Fruit fly (Drosophila melanogaster) whole organism, adult: ENCODE data around the gene CG13461.

Source experiments
- CG12768 ChIP-seq: fragments of 200-800 bp; sonication (Bioruptor generic); optimal IDR thresholded peaks from 2 replicates; lab custom pipeline; 2017; ENCODE audit warnings: missing biosample characterization, missing genetic modification characterization, mild to moderate bottlenecking, moderate library complexity, missing genetic modification reagents
- CG14711 ChIP-seq: fragments of 200-800 bp; sonication (Bioruptor generic); optimal IDR thresholded peaks from 2 replicates; lab custom pipeline; 2018; ENCODE audit warnings: missing biosample characterization, mild to moderate bottlenecking, missing genetic modification characterization, moderate library complexity
- CG7045 ChIP-seq: fragments of 200-800 bp; sonication (Bioruptor generic); optimal IDR thresholded peaks from 2 replicates; lab custom pipeline; 2017; ENCODE audit warnings: missing biosample characterization, mild to moderate bottlenecking, missing genetic modification characterization
- CG7101 ChIP-seq: fragments of 200-800 bp; sonication (Bioruptor generic); optimal IDR thresholded peaks from 2 replicates; lab custom pipeline; 2018; ENCODE audit warnings: missing biosample characterization, mild to moderate bottlenecking, missing genetic modification characterization, moderate library complexity
- Clk ChIP-seq: fragments of 200-800 bp; sonication (Bioruptor generic); optimal IDR thresholded peaks from 2 replicates; lab custom pipeline; 2017; ENCODE audit warnings: missing biosample characterization, missing genetic modification characterization
- Mnt ChIP-seq: fragments of 200-800 bp; sonication (Bioruptor generic); optimal IDR thresholded peaks from 2 replicates; lab custom pipeline; 2016; ENCODE audit warnings: missing biosample characterization, mild to moderate bottlenecking, missing genetic modification characterization
- bab1 ChIP-seq: fragments of 200-800 bp; sonication (Bioruptor generic); optimal IDR thresholded peaks from 3 replicates; lab custom pipeline; 2019; ENCODE audit warnings: missing biosample characterization, mild to moderate bottlenecking, missing genetic modification characterization, moderate library complexity
- cic ChIP-seq: fragments of 200-800 bp; sonication (Bioruptor generic); optimal IDR thresholded peaks from 2 replicates; lab custom pipeline; 2017; ENCODE audit warnings: missing biosample characterization, mild to moderate bottlenecking, missing genetic modification characterization, moderate library complexity
- kay ChIP-seq: fragments of 200-800 bp; sonication (Bioruptor generic); peaks from one replicate; lab custom pipeline; 2016; ENCODE audit warnings: missing biosample characterization, missing genetic modification characterization, borderline replicate concordance
- pad ChIP-seq: fragments of 200-800 bp; sonication (Bioruptor generic); optimal IDR thresholded peaks from 3 replicates; lab custom pipeline; 2017; ENCODE audit warnings: missing biosample characterization, missing genetic modification characterization, mild to moderate bottlenecking, moderate library complexity, missing genetic modification reagents
- tj ChIP-seq: fragments of 200-800 bp; sonication (Bioruptor generic); optimal IDR thresholded peaks from 3 replicates; lab custom pipeline; 2017; ENCODE audit warnings: missing biosample characterization, mild to moderate bottlenecking, missing genetic modification characterization, moderate library complexity
- toe ChIP-seq: fragments of 200-800 bp; sonication (Bioruptor generic); optimal IDR thresholded peaks from 2 replicates; lab custom pipeline; 2016; ENCODE audit warnings: missing biosample characterization, missing genetic modification characterization

DNA sequence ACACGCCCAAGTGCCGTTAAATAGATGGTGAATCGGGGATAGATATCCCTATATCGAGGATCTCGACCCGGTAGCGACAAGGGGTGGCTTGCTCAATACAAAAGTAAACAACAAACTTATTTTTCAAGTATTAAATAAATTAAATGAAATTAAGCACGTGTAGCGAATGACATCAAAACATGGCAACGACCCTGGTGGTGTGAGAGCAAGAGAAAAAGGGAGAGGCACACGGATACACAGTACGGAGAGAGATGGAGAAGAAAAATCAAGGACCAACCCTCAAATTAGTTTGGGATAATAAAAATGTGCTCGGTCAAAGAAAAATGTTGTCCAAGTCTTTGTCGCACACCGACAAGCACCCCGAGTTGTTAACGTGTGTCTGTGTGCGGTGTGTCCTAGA lies 31.3 kb downstream of the CG13461 start:
- TF ChIP-seq CG12768 (GFP tag; lab: Kevin White, UChicago): no peak
- no peak for TF ChIP-seq CG7101
- no peak for TF ChIP-seq CG14711 (tag; lab: Kevin White, UChicago)
- no peak for TF ChIP-seq cic (GFP tag; lab: Kevin White, UChicago)
- no peak for TF ChIP-seq kay (GFP tag; lab: Kevin White, UChicago)
- no peak for TF ChIP-seq Clk (GFP tag; lab: Kevin White, UChicago)
- TF ChIP-seq pad (GFP tag; lab: Kevin White, UChicago): no peak
- no peak for TF ChIP-seq Mnt
- TF ChIP-seq tj: no peak
- TF ChIP-seq CG7045 (GFP tag; lab: Kevin White, UChicago): no peak
- no peak for TF ChIP-seq bab1
- no peak for TF ChIP-seq toe (GFP tag; lab: Kevin White, UChicago)
